Worm (Caenorhabditis elegans) whole organism, early embryonic: ENCODE data around the gene mdt-29.
"Not testable (repeated sequence)": the region's sequence is repeated elsewhere in the genome, so short reads cannot be mapped to it uniquely, and the experiment has no call there.

Experiments used
- B0310.2 ChIP-seq: sonication (generic microtip); optimal IDR thresholded peaks from 2 replicates; lab custom pipeline; 2016; ENCODE audit warnings: mild to moderate bottlenecking, missing genetic modification characterization, missing compliant biosample characterization
- F13C5.2 ChIP-seq: sonication (generic microtip); optimal IDR thresholded peaks from 2 replicates; lab custom pipeline; 2017; ENCODE audit warnings: mild to moderate bottlenecking, missing genetic modification characterization, inconsistent platforms, missing compliant biosample characterization
- aly-1 ChIP-seq: sonication (generic microtip); optimal IDR thresholded peaks from 2 replicates; lab custom pipeline; 2016; ENCODE audit warnings: missing genetic modification characterization, missing compliant biosample characterization
- ama-1 ChIP-seq: fragments of 150-350 bp; optimal IDR thresholded peaks from 2 replicates; lab custom pipeline; 2014
- ceh-13 ChIP-seq: fragments of 200-800 bp; sonication (Bioruptor generic); optimal IDR thresholded peaks from 2 replicates; lab custom pipeline; 2018; ENCODE audit warnings: mild to moderate bottlenecking, missing genetic modification characterization, missing compliant biosample characterization
- ceh-36 ChIP-seq: sonication (generic microtip); optimal IDR thresholded peaks from 2 replicates; lab custom pipeline; 2016; ENCODE audit warnings: missing genetic modification characterization, inconsistent platforms, missing compliant biosample characterization
- ets-7 ChIP-seq: sonication (generic microtip); optimal IDR thresholded peaks from 2 replicates; lab custom pipeline; 2016; ENCODE audit warnings: missing genotype, missing genetic modification characterization, missing compliant biosample characterization
- flt-1 ChIP-seq: fragments of 200-800 bp; sonication (Bioruptor generic); IDR thresholded peaks from 2 replicates; pipeline ENCODE4 v1.3.6; 2022; ENCODE audit warnings: missing genetic modification characterization, missing compliant biosample characterization
- hmbx-1 ChIP-seq: sonication (generic microtip); optimal IDR thresholded peaks from 2 replicates; lab custom pipeline; 2016; ENCODE audit warnings: mild to moderate bottlenecking, missing genetic modification characterization, missing compliant biosample characterization
- hmg-4 ChIP-seq: fragments of 200-800 bp; sonication (Bioruptor generic); optimal IDR thresholded peaks from 2 replicates; lab custom pipeline; 2018; ENCODE audit warnings: mild to moderate bottlenecking, missing genetic modification characterization, missing compliant biosample characterization
- hnd-1 ChIP-seq: sonication (generic microtip); optimal IDR thresholded peaks from 2 replicates; lab custom pipeline; 2016; ENCODE audit warnings: missing genetic modification characterization, missing compliant biosample characterization
- pes-1 ChIP-seq: fragments of 200-800 bp; sonication (Bioruptor generic); IDR thresholded peaks from 2 replicates; pipeline ENCODE4 v1.3.6; 2022; ENCODE audit warnings: missing genetic modification reagents, missing genetic modification characterization, missing compliant biosample characterization
- scrt-1 ChIP-seq: fragments of 200-800 bp; sonication (Bioruptor generic); IDR thresholded peaks from 2 replicates; pipeline ENCODE4 v1.3.6; 2022; ENCODE audit warnings: missing genetic modification characterization, missing compliant biosample characterization
- sea-1 ChIP-seq: fragments of 200-800 bp; sonication (Bioruptor generic); conservative IDR thresholded peaks from 2 replicates; pipeline ENCODE4 v1.3.6; 2022; ENCODE audit warnings: missing genetic modification characterization, missing compliant biosample characterization
- tbx-11 ChIP-seq: fragments of 200-800 bp; sonication (Bioruptor generic); IDR thresholded peaks from 2 replicates; pipeline ENCODE4 v1.3.6; 2022; ENCODE audit warnings: missing genetic modification characterization, missing compliant biosample characterization
- tbx-37 ChIP-seq: fragments of 200-800 bp; sonication (Bioruptor generic); conservative IDR thresholded peaks from 2 replicates; pipeline ENCODE4 v1.3.6; 2022; ENCODE audit warnings: missing genetic modification reagents, missing genetic modification characterization, missing compliant biosample characterization
- tra-4 ChIP-seq: sonication (generic microtip); optimal IDR thresholded peaks from 2 replicates; lab custom pipeline; 2017; ENCODE audit warnings: missing genetic modification characterization, missing compliant biosample characterization

The mdt-29 gene

DNA sequence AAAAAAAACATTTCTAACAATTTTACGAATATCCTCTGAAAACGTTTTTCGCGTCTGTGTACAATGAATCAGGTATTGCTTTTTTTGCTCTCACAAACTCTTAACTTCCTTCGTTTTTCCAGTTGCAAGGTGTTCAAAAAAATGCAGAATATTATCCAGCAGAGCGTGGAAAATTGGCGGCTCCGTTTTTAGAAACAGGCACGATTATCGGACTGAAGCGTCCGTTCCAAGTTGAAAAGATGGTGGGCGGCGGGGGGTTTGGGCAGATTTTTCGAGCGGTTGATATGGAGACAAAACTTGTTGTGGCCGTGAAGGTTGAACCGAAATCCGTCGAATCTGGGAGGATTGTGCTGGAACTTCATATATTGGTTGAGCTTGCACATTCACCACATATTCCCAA is 38.0 kb upstream of the mdt-29 start, which contains the start of gene W06F12.3:
TSS of gene W06F12.3 (plus strand) at position 23 of the 400 bp plus-strand sequence.
- TF ChIP-seq ceh-36 (tag; lab: Kevin White, UChicago) (no peak), F13C5.2 (tag; lab: Kevin White, UChicago) (no peak), ets-7 (no peak), tra-4 (tag; lab: Kevin White, UChicago) (no peak), sea-1 (no peak), ceh-13 (GFP tag; lab: Kevin White, UChicago) (no peak), pes-1 (no peak), hmbx-1 (tag; lab: Kevin White, UChicago) (no peak), tbx-11 (no peak), tbx-37 (no peak), hmg-4 (GFP tag; lab: Kevin White, UChicago) (no peak), B0310.2 (tag; lab: Kevin White, UChicago) (no peak), aly-1 (tag; lab: Kevin White, UChicago) (no peak)

DNA sequence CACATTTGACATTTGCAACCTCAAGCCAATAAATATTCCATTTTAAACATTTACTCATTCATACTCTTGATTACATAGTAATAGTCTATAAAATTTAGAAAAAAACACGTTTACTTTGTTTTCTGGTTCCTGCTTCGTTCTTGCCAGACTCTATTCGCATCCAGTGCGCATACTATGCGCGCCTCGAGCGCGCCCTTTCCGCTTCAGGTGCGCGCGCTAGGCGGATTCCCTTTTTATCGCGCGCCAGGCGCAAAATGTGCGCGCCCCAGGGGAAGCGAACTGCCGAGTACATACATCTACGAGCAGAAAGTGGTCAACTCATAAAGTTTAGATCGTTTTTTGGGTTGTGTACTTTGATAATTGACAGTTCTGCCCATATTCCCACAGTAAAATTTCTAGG is 31.6 kb upstream of the mdt-29 start:
- TF ChIP-seq flt-1 (GFP tag; lab: Robert Waterston, UW) (no peak), aly-1 (tag; lab: Kevin White, UChicago) (no peak), ceh-13 (GFP tag; lab: Kevin White, UChicago) (no peak), tbx-37 (no peak), pes-1 (no peak), ama-1 (lab: Kevin White, UChicago) (no peak), sea-1 (no peak), F13C5.2 (tag; lab: Kevin White, UChicago) (no peak), tbx-11 (no peak), B0310.2 (tag; lab: Kevin White, UChicago) (no peak), hmbx-1 (tag; lab: Kevin White, UChicago) (no peak), hnd-1 (tag; lab: Kevin White, UChicago) (no peak), ets-7 (no peak), ceh-36 (tag; lab: Kevin White, UChicago) (no peak), hmg-4 (GFP tag; lab: Kevin White, UChicago) (no peak), tra-4 (tag; lab: Kevin White, UChicago) (no peak), scrt-1 (GFP tag; lab: Robert Waterston, UW) (no peak)

DNA sequence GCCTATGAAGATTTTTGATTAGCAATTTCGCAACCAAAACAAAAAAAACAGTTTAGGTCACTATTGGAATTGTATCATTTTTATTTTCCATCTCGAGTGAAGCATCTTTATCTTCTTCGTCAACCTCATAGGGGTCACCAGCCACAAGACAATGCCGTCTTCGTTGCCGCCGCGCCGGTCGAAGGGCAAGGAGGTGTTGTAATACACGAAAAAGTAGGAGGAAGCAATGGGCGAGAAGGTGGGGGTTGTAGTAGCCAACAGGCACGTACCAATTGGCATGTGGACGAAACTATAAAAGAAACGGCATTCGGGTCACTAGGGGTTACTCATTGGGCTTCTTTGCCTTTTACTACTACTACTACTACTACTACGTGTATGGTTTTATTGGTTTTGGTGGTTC is 30.9 kb upstream of the mdt-29 start:
- TF ChIP-seq tra-4 (tag; lab: Kevin White, UChicago) (no peak), ceh-13 (GFP tag; lab: Kevin White, UChicago) (no peak), ama-1 (lab: Kevin White, UChicago) (no peak), ets-7 (no peak), tbx-37 (no peak), pes-1 (no peak), aly-1 (tag; lab: Kevin White, UChicago) (no peak), tbx-11 (no peak), B0310.2 (tag; lab: Kevin White, UChicago) (no peak), hmbx-1 (tag; lab: Kevin White, UChicago) (no peak), scrt-1 (GFP tag; lab: Robert Waterston, UW) (no peak), ceh-36 (tag; lab: Kevin White, UChicago) (no peak)

DNA sequence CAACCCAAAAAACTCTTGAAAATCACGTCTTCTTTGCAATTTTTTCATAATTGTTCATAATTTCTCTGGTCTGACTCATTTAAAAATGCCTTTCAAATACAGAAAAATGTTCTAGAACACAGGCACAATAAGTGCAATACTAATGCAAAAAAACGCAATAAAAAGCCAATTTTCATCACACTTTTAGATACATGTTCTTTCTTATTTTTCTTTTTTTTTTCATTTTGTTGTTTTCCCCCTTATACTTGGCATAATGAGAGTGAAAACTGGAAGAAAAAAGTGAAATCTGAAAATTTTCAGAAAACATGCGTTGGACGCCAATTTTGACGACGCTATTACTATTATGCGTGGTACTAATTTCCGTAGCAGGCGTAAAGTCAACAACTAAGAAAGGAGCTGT is 29.1 kb upstream of the mdt-29 start, which contains the start of gene tyr-2:
TSS of gene tyr-2 (plus strand) at position 301 of the 400 bp plus-strand sequence.
- TF ChIP-seq flt-1 (GFP tag; lab: Robert Waterston, UW) (no peak), hmbx-1 (tag; lab: Kevin White, UChicago) (no peak), ets-7 (no peak), tbx-11 (no peak), F13C5.2 (tag; lab: Kevin White, UChicago) (no peak), ama-1 (lab: Kevin White, UChicago) (no peak), tbx-37 (no peak), aly-1 (tag; lab: Kevin White, UChicago) (no peak), tra-4 (tag; lab: Kevin White, UChicago) (no peak), hnd-1 (tag; lab: Kevin White, UChicago) (no peak), B0310.2 (tag; lab: Kevin White, UChicago) (no peak), hmg-4 (GFP tag; lab: Kevin White, UChicago) (no peak), scrt-1 (GFP tag; lab: Robert Waterston, UW) (no peak), ceh-36 (tag; lab: Kevin White, UChicago) (no peak), ceh-13 (GFP tag; lab: Kevin White, UChicago) (no peak), pes-1 (no peak)

DNA sequence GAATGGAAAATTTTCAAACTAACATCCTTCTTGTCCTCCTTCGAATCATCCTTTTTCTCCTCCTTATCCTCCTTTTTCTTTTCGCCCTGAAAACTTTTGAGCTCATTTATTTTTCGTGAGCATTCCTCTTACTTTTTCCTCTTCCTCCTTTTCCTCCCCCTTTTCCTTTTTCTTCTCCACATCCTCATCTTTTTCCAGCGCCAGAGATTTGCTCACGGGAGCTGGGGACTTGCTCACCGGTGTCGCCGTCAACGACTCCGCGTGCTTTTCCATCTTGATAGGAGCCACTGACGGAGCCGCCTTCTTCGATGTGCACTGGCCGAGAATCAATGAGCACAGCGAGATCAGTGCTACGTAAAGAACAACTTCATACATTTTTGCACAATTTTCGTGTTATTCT is 24.7 kb upstream of the mdt-29 start, which contains the start of gene K08E3.2:
TSS of gene K08E3.2 (minus strand) at position 375 of the 400 bp plus-strand sequence.
- TF ChIP-seq hmbx-1 (tag; lab: Kevin White, UChicago) (no peak), ceh-36 (tag; lab: Kevin White, UChicago) (no peak), B0310.2 (tag; lab: Kevin White, UChicago) (no peak), ama-1 (lab: Kevin White, UChicago) (no peak), ceh-13 (GFP tag; lab: Kevin White, UChicago) (no peak), tbx-11 (no peak), hnd-1 (tag; lab: Kevin White, UChicago) (no peak), aly-1 (tag; lab: Kevin White, UChicago) (no peak), ets-7 (no peak)

DNA sequence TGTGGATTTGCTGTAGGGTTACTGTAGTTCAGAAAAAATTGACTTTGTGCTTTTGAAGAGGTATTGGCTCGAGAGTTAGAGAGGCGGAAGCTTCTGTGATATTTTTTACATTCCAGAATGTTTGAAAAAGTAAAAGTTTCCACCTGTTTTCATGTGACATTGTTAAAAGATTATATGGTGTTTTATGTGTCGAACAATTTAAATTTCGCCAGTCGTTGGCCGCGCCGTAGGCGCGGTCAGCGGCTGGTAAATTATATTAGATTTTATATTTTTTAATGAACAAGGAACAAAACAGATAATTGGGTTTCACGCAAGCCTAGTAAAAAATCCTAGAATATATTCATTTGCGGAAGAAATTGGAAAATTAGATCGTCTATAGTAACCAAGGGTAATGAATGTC is 21.8 kb upstream of the mdt-29 start, which contains the start of gene mlc-7:
TSS of gene mlc-7 (plus strand) at position 301 of the 400 bp plus-strand sequence.
- TF ChIP-seq ceh-36, tra-4, hnd-1 (tag; lab: Kevin White, UChicago): not testable (repeated sequence)

DNA sequence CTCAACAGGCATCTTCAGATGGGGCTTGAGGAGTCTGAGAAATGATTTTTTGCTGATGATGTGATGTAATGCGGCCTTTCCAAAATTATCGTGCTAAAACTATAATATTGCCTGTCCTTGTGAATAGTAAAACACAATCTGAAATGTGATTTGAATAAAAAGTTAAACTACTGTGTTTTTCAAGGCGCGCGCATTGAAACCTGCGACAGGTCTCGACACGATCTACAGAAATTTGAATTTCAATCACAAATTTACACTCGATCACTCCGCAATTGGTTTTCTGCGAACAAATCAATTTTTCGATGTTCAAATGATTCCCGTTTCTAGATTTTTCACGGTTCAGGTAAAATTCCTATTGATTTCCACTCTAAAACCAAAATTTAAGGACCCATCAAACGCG is 17.3 kb upstream of the mdt-29 start, which contains the start of gene toca-2:
TSS of gene toca-2 (plus strand) at position 208 of the 400 bp plus-strand sequence.
- no peak for TF ChIP-seq ceh-36 (tag; lab: Kevin White, UChicago)
- no peak for TF ChIP-seq tra-4 (tag; lab: Kevin White, UChicago)
- TF ChIP-seq ceh-13 (GFP tag; lab: Kevin White, UChicago) = no peak
- TF ChIP-seq ama-1 (lab: Kevin White, UChicago) = no peak
- TF ChIP-seq aly-1 (tag; lab: Kevin White, UChicago) = no peak
- TF ChIP-seq ets-7 = no peak
- no peak for TF ChIP-seq B0310.2 (tag; lab: Kevin White, UChicago)
- no peak for TF ChIP-seq hmbx-1 (tag; lab: Kevin White, UChicago)
- no peak for TF ChIP-seq hmg-4 (GFP tag; lab: Kevin White, UChicago)
- no peak for TF ChIP-seq tbx-37
- TF ChIP-seq sea-1 = no peak
- no peak for TF ChIP-seq scrt-1 (GFP tag; lab: Robert Waterston, UW)
